Worm (Caenorhabditis elegans) whole organism, L2 larva: Measurements from ENCODE around the gene srh-118.
"Not testable (repeated sequence)": the region's sequence is repeated elsewhere in the genome, so short reads cannot be mapped to it uniquely, and the experiment has no call there.

ENCODE experiments used
- dmd-4 ChIP-seq: sonication (generic microtip); optimal IDR thresholded peaks from 2 replicates; lab custom pipeline; 2017; ENCODE audit warnings: missing biosample characterization, missing genetic modification characterization
- elt-3 ChIP-seq: sonication (generic microtip); optimal IDR thresholded peaks from 2 replicates; lab custom pipeline; 2017; ENCODE audit warnings: missing biosample characterization, missing genetic modification characterization
- fos-1 ChIP-seq: fragments of 150-350 bp; optimal IDR thresholded peaks from 2 replicates; lab custom pipeline; 2014; ENCODE audit warnings: missing biosample characterization, missing genetic modification characterization
- lsy-2 ChIP-seq, 2 experiments: fragments of 150-350 bp in 1 of 2; sonication (generic microtip) in 1 of 2; optimal IDR thresholded peaks; 2 replicates each; lab custom pipeline; 2014 to 2017; ENCODE audit warnings: missing biosample characterization in 2 of 2, missing genetic modification characterization in 2 of 2
- nhr-11 ChIP-seq: fragments of 150-350 bp; optimal IDR thresholded peaks from 2 replicates; lab custom pipeline; 2014; ENCODE audit warnings: missing biosample characterization, missing genetic modification characterization
- skn-1 ChIP-seq: sonication (generic microtip); optimal IDR thresholded peaks from 2 replicates; lab custom pipeline; 2017; ENCODE audit warnings: missing biosample characterization, missing genetic modification characterization
- sma-3 ChIP-seq: sonication (generic microtip); optimal IDR thresholded peaks from 2 replicates; lab custom pipeline; 2016; ENCODE audit warnings: missing genetic modification reagents, missing genetic modification characterization, missing compliant biosample characterization
- snpc-4 ChIP-seq: fragments of 150-350 bp; optimal IDR thresholded peaks from 2 replicates; lab custom pipeline; 2014; ENCODE audit warnings: missing biosample characterization, missing genetic modification characterization
- ztf-11 ChIP-seq: sonication (generic microtip); optimal IDR thresholded peaks from 2 replicates; lab custom pipeline; 2017; ENCODE audit warnings: missing biosample characterization, missing genetic modification characterization

DNA sequence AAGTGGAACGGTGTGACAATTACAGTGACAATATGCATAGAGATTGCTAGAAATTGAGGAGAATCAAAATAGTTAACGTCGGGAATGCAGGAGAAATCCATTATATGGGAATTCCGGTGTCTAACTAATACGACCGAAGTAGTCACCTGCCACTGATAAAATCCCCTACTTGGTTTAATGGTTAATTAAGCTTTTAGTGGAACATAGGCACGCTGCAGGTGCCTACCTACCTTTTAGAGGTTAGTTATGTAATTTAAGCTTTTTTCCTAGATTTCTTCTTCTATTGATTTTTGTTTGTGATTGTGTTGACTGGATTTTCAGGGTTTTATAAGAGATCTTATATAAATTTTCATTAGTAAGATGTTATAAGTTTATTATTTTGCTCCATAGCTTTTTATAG lies 39.8 kb downstream of the srh-118 start, which contains the start of gene srh-203:
- not testable (repeated sequence) for TF ChIP-seq dmd-4 (tag; lab: Kevin White, UChicago); sma-3 (GFP tag; lab: Kevin White, UChicago); fos-1; ztf-11; elt-3; snpc-4 (tag; lab: Kevin White, UChicago); nhr-11; skn-1; lsy-2 (tag; optimal IDR thresholded peaks at IDR 0.05; lab: Kevin White, UChicago)
